Worm (Caenorhabditis elegans): Measurements from ENCODE around the gene fbxc-30.

Gene fbxc-30

DNA sequence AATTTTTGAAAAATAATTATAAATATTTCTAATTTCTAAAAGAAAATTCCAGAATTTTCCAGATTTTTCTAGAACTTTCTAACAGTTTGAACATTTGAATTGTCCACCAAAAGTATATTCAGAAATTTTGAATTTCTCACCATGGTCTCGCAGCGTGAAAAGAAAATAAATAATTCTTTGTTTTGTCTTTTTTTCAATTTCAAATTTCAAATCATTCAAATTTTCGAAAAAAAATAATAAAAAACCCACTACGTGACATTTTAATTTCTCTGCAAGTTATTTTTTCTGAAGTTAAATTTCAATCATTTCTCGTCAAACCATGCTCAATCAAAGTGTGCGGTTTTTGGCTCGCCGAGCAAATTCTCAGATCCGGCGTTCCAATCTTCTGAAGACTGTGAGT lies 15.3 kb downstream of the fbxc-30 start, which contains the start of gene acs-15:
TSS of gene acs-15 (plus strand) at position 301 of the 400 bp plus-strand sequence.
- no peak for TF ChIP-seq unc-130 (tag; optimal IDR thresholded peaks at IDR 0.05)
- TF ChIP-seq efl-1 (optimal IDR thresholded peaks at IDR 0.05), result no peak
- peak in 1 of 2 experiments; percentile 6 for TF ChIP-seq efl-1 (GFP tag; optimal IDR thresholded peaks at IDR 0.05 in 1 of 2)

DNA sequence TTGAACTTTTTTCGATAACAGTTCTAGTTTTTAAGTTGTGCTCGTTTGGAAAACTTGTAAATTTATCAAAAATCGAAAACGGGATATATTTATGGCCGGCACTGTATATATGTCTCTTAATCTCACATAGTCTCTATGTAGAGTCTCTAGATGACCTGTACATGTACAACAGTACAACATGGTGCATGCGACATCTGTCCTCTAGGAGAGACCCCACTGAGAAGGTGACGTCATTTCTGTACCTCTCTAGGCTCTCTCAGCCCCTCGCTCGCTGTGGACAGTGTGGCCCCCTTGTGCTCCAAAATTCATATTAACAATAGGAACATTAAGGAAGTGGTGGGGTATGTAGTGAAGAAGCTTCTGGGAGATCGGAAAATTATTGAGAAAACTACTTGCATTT lies 19.8 kb downstream of the fbxc-30 start:
- TF ChIP-seq C16A3.4 (tag; optimal IDR thresholded peaks at IDR 0.05), result no peak

DNA sequence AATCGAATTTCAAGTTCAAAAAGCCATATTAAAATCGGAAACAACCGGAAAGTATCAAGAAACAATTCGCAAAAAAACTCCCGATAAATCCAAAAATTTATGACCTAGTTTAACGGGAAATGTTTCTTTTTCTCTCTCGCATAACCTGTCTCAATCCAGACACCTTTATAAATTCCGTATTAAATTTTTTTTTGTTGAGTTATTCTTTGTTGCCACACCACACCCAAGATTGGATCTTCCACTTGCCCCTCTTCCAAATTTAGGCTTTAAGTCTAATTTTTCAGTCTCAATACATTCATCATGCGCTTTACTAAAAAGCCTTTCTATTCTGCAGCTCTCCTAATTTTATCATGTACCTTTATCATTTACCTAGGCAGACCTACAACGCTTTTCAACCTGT lies 21.1 kb downstream of the fbxc-30 start, which contains the start of gene R07C3.3:
TSS of gene R07C3.3 (plus strand) at position 301 of the 400 bp plus-strand sequence.
- TF ChIP-seq mep-1 (tag; optimal IDR thresholded peaks at IDR 0.05), result no peak
- TF ChIP-seq sptf-1 (tag; optimal IDR thresholded peaks at IDR 0.05), result no peak
- no peak for TF ChIP-seq Y116A8C.19 (tag; optimal IDR thresholded peaks at IDR 0.05; ENCODE audit: borderline replicate concordance)
- no peak for TF ChIP-seq nhr-12 (tag; optimal IDR thresholded peaks at IDR 0.05)
- TF ChIP-seq lin-14 (GFP tag; optimal IDR thresholded peaks at IDR 0.05), result no peak
- no peak for TF ChIP-seq rnt-1 (tag; optimal IDR thresholded peaks at IDR 0.05)
- TF ChIP-seq nhr-90 (tag; optimal IDR thresholded peaks at IDR 0.05; ENCODE audit: poor library complexity), result no peak
- no peak for TF ChIP-seq lin-39 (tag; optimal IDR thresholded peaks at IDR 0.05)
- TF ChIP-seq hlh-4 (tag; optimal IDR thresholded peaks at IDR 0.05), result no peak
- no peak for TF ChIP-seq nhr-71 (tag; optimal IDR thresholded peaks at IDR 0.05)
- TF ChIP-seq unc-98 (GFP tag; IDR thresholded peaks at IDR 0.05), result no peak
- no peak for TF ChIP-seq ztf-11 (tag; optimal IDR thresholded peaks at IDR 0.05)
- no peak for TF ChIP-seq aha-1 (tag; optimal IDR thresholded peaks at IDR 0.05)
- no peak for TF ChIP-seq efl-3 (GFP tag; optimal IDR thresholded peaks at IDR 0.05)
- no peak for TF ChIP-seq grh-1 (GFP tag; IDR thresholded peaks at IDR 0.05)
- TF ChIP-seq nhr-11 (tag; optimal IDR thresholded peaks at IDR 0.05), result no peak
- no peak for TF ChIP-seq dpl-1 (GFP tag; optimal IDR thresholded peaks at IDR 0.05)
- TF ChIP-seq lsy-2 (tag; optimal IDR thresholded peaks at IDR 0.05), result no peak

DNA sequence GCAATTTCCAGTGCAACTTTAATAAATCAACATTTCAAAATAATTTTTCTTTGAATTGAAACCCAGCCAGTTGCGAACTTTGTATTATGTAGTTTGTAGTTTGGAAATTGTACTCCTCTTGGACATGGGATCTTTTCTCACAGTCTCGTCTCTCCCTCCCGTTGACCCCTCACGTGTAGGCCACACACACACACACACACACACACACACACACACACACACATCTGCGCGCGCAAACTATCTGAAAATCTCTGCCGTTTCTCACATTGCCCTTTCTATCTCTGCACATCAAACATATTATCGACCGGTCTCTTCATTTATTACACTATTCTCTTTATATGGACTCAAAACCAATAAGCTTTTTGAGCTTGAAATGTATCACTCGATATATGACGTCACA lies 23.4 kb downstream of the fbxc-30 start, which contains the start of gene fbxc-36:
TSS of gene fbxc-36 (plus strand) at position 205 of the 400 bp plus-strand sequence.
- TF ChIP-seq nhr-85 (tag), result peak; percentile 67
- TF ChIP-seq pqm-1 (tag; optimal IDR thresholded peaks at IDR 0.05), result no peak
- TF ChIP-seq nhr-12 (tag; optimal IDR thresholded peaks at IDR 0.05), result no peak
- TF ChIP-seq mdl-1 (tag; optimal IDR thresholded peaks at IDR 0.05), result peak in 1 of 2 experiments; percentile 5
- TF ChIP-seq nhr-71 (tag; optimal IDR thresholded peaks at IDR 0.05), result no peak
- peak in 1 of 2 experiments; percentile 42 for TF ChIP-seq lin-35 (GFP tag; optimal IDR thresholded peaks at IDR 0.05)
- no peak for TF ChIP-seq skn-1 (tag; optimal IDR thresholded peaks at IDR 0.05)
- TF ChIP-seq efl-1 (optimal IDR thresholded peaks at IDR 0.05), result no peak
- TF ChIP-seq efl-1 (GFP tag; optimal IDR thresholded peaks at IDR 0.05 in 1 of 2), result peak in 1 of 2 experiments; percentile 86

DNA sequence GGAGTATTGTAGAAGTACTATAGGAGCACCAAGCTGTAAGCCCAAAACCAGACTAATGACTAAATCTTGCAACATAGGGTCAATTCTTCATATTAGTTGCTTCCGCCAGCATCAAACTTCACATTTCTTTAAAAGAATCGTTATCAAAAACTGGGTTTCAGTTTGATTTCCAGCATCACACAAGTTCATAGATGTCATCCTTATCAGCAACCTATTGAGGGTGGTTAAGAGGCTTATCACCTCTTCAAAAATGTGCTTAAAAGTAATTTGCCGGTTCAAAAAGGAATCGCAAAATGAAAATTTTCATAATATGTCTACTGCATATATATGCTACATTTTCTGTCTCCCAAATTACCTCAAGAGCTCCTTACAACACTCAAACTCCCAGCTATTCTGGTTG lies 26.3 kb downstream of the fbxc-30 start, which contains the start of gene clec-43:
TSS of gene clec-43 (plus strand) at position 294 of the 400 bp plus-strand sequence.
- TF ChIP-seq sox-4 (tag; optimal IDR thresholded peaks at IDR 0.05) (no peak), irx-1 (tag; optimal IDR thresholded peaks at IDR 0.05) (no peak), hpl-2 (GFP tag; optimal IDR thresholded peaks at IDR 0.05) (no peak), nhr-20 (tag; optimal IDR thresholded peaks at IDR 0.05) (no peak), tlp-1 (tag; optimal IDR thresholded peaks at IDR 0.05) (no peak), skn-1 (tag; optimal IDR thresholded peaks at IDR 0.05) (no peak), lin-13 (GFP tag; optimal IDR thresholded peaks at IDR 0.05) (no peak), Y116A8C.19 (tag; optimal IDR thresholded peaks at IDR 0.05; ENCODE audit: borderline replicate concordance) (no peak), elt-2 (tag; optimal IDR thresholded peaks at IDR 0.05) (peak; percentile 94), xbp-1 (tag; optimal IDR thresholded peaks at IDR 0.05) (no peak), lin-35 (GFP tag; optimal IDR thresholded peaks at IDR 0.05) (peak in 1 of 2 experiments; percentile 20), pqm-1 (tag; optimal IDR thresholded peaks at IDR 0.05) (peak; percentile 15), fkh-8 (tag; optimal IDR thresholded peaks at IDR 0.05) (no peak), C34B4.2 (tag; optimal IDR thresholded peaks at IDR 0.05) (no peak)
